Fruit fly (Drosophila melanogaster): ENCODE results near the gene sturkopf.

The sturkopf gene

DNA sequence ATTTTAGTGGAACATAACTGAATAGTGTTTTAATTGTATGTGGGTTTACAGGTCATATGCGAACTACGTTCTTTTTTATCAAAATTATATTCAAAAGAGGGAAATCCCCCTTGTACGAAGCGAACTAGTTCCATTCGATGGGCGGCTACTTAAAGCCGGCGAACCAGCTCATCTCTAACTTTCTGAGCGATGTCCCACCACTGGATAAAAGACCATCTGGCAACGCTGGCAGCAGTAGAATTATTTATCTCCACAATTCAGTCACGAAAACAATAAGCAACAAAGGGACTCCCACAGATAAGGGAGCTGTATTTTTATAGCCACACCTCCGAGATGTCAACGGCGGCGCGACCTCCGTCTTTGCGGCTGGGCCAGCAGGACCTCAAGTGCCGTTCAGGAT, 17.5 kb downstream of the sturkopf start, which contains the start of gene Rabex-5 (continued):
- TF ChIP-seq Sin3A (optimal IDR thresholded peaks at IDR 0.05) (peak; percentile 36), z (GFP tag; IDR thresholded peaks at IDR 0.05) (no peak), fd96Cb (tag; optimal IDR thresholded peaks at IDR 0.05) (no peak), CG15479 (GFP tag; optimal IDR thresholded peaks at IDR 0.05) (no peak), pros (GFP tag; optimal IDR thresholded peaks at IDR 0.05) (no peak), CG42726 (GFP tag; IDR thresholded peaks at IDR 0.05; ENCODE audit: partially characterized antibody) (peak; percentile 87), CG11093 (GFP tag; IDR thresholded peaks at IDR 0.05) (no peak), CG11398 (GFP tag; optimal IDR thresholded peaks at IDR 0.05) (no peak), ase (GFP tag; IDR thresholded peaks at IDR 0.05) (no peak), chm (GFP tag; IDR thresholded peaks at IDR 0.05) (no peak; the same call in 1 of the 2 replicates), hbn (GFP tag; IDR thresholded peaks at IDR 0.05; ENCODE audit: partially characterized antibody) (peak; percentile 78), ttk (GFP tag; IDR thresholded peaks at IDR 0.05) (no peak), schlank (tag; optimal IDR thresholded peaks at IDR 0.05) (no peak), CG31224 (GFP tag; IDR thresholded peaks at IDR 0.05) (no peak), nerfin-2 (GFP tag; IDR thresholded peaks at IDR 0.05; ENCODE audit: partially characterized antibody) (peak; percentile 68), CG10366 (GFP tag; IDR thresholded peaks at IDR 0.05) (peak; percentile 22; the same call in 1 of the 2 replicates), oc (tag; optimal IDR thresholded peaks at IDR 0.05) (no peak), CG1024 (GFP tag; IDR thresholded peaks at IDR 0.05) (no peak), sima (GFP tag; optimal IDR thresholded peaks at IDR 0.05) (no peak), CG7556 (GFP tag; optimal IDR thresholded peaks at IDR 0.05) (no peak), CG14014 (GFP tag; IDR thresholded peaks at IDR 0.05) (no peak), Oli (tag; optimal IDR thresholded peaks at IDR 0.05) (no peak), inv (GFP tag; IDR thresholded peaks at IDR 0.05; ENCODE audit: partially characterized antibody) (peak; percentile 82; the same call in 1 of the 2 replicates), gro (GFP tag; optimal IDR thresholded peaks at IDR 0.05) (no peak), Six4 (GFP tag; optimal IDR thresholded peaks at IDR 0.05) (no peak), dm (GFP tag; optimal IDR thresholded peaks at IDR 0.05) (no peak), tna (GFP tag; IDR thresholded peaks at IDR 0.05; ENCODE audit: partially characterized antibody) (peak; percentile 74), CG14965 (GFP tag; optimal IDR thresholded peaks at IDR 0.05; ENCODE audit: borderline replicate concordance) (no peak), CG8924 (tag; optimal IDR thresholded peaks at IDR 0.05) (peak; percentile 23), sob (GFP tag; IDR thresholded peaks at IDR 0.05) (no peak), ac (GFP tag; optimal IDR thresholded peaks at IDR 0.05) (no peak), Hr51 (GFP tag; optimal IDR thresholded peaks at IDR 0.05) (peak in 1 of 2 experiments; percentile 23), fru (optimal IDR thresholded peaks at IDR 0.05) (no peak), fd102C (GFP tag; optimal IDR thresholded peaks at IDR 0.05) (no peak), nau (GFP tag; optimal IDR thresholded peaks at IDR 0.05) (no peak), CG11247 (GFP tag; IDR thresholded peaks at IDR 0.05) (no peak), CG8944 (GFP tag; optimal IDR thresholded peaks at IDR 0.05) (peak; percentile 45), amos (GFP tag; IDR thresholded peaks at IDR 0.05; ENCODE audit: partially characterized antibody) (peak; percentile 92), CG12744 (GFP tag; optimal IDR thresholded peaks at IDR 0.05) (no peak), Elba2 (GFP tag; optimal IDR thresholded peaks at IDR 0.05) (no peak), Ada2b (GFP tag; IDR thresholded peaks at IDR 0.05) (peak; percentile 40; the same call in 1 of the 2 replicates), unc-4 (GFP tag; IDR thresholded peaks at IDR 0.05; ENCODE audit: partially characterized antibody) (peak; percentile 85), usp (GFP tag; optimal IDR thresholded peaks at IDR 0.05) (no peak), CG32772 (GFP tag; IDR thresholded peaks at IDR 0.05) (no peak), crp (GFP tag; optimal IDR thresholded peaks at IDR 0.05) (no peak), CG13775 (GFP tag; optimal IDR thresholded peaks at IDR 0.05) (no peak), cad (GFP tag; optimal IDR thresholded peaks at IDR 0.05) (no peak), Ets97D (GFP tag; optimal IDR thresholded peaks at IDR 0.05) (peak; percentile 63), Dip3 (GFP tag; optimal IDR thresholded peaks at IDR 0.05) (no peak), CG11695 (GFP tag; IDR thresholded peaks at IDR 0.05) (no peak), maf-S (GFP tag; optimal IDR thresholded peaks at IDR 0.05) (no peak), Xbp1 (GFP tag; optimal IDR thresholded peaks at IDR 0.05) (peak; percentile 62)

Data from whole organism, embryonic.